Worm (Caenorhabditis elegans) whole organism, L4 larva: Measurements from ENCODE around the gene wrt-7.
A peak's percentile ranks its signal among the peaks of the same experiment; 100 is the strongest.

Source experiments
- F37D6.2 ChIP-seq: sonication (generic microtip); optimal IDR thresholded peaks from 2 replicates; lab custom pipeline; 2016; ENCODE audit warnings: mild to moderate bottlenecking, missing genetic modification characterization, missing compliant biosample characterization
- F49E8.2 ChIP-seq: sonication (generic microtip); optimal IDR thresholded peaks from 2 replicates; lab custom pipeline; 2016; ENCODE audit warnings: missing compliant biosample characterization, mild to moderate bottlenecking, missing genetic modification characterization, borderline replicate concordance
- aha-1 ChIP-seq: fragments of 150-350 bp; peaks from one replicate; lab custom pipeline; 2014; ENCODE audit warnings: missing biosample characterization, missing genetic modification characterization
- ama-1 ChIP-seq: fragments of 150-350 bp; optimal IDR thresholded peaks from 2 replicates; lab custom pipeline; 2014; ENCODE audit warnings: inconsistent platforms, mixed read lengths
- attf-4 ChIP-seq: sonication (generic microtip); optimal IDR thresholded peaks from 3 replicates; lab custom pipeline; 2017; ENCODE audit warnings: missing biosample characterization, missing genetic modification characterization
- ceh-28 ChIP-seq: fragments of 150-350 bp; optimal IDR thresholded peaks from 2 replicates; lab custom pipeline; 2014; ENCODE audit warnings: missing biosample characterization, missing genetic modification reagents, missing genetic modification characterization
- ceh-32 ChIP-seq: sonication (generic microtip); optimal IDR thresholded peaks from 2 replicates; lab custom pipeline; 2016; ENCODE audit warnings: mild to moderate bottlenecking, missing genetic modification characterization, missing compliant biosample characterization; ENCODE audit not compliant: poor library complexity
- ceh-82 ChIP-seq: sonication (generic microtip); optimal IDR thresholded peaks from 2 replicates; lab custom pipeline; 2017; ENCODE audit warnings: missing biosample characterization, missing genetic modification characterization
- ctbp-1 ChIP-seq: fragments of 200-800 bp; sonication (Bioruptor generic); IDR thresholded peaks from 2 replicates; pipeline ENCODE4 v1.3.6; 2022; ENCODE audit warnings: missing genetic modification reagents, missing genetic modification characterization, missing compliant biosample characterization
- daf-16 ChIP-seq, 3 experiments: sonication (generic microtip); optimal IDR thresholded peaks; 2 replicates each; lab custom pipeline; 2016 to 2017; ENCODE audit warnings: missing genetic modification characterization in 3 of 3, missing genetic modification reagents in 3 of 3, mild to moderate bottlenecking in 2 of 3, missing compliant biosample characterization in 2 of 3, missing biosample characterization in 1 of 3, moderate library complexity in 1 of 3
- dpl-1 ChIP-seq: fragments of 150-350 bp; optimal IDR thresholded peaks from 2 replicates; lab custom pipeline; 2014; ENCODE audit warnings: missing biosample characterization, missing genetic modification reagents, missing genetic modification characterization
- hif-1 ChIP-seq, 2 experiments: sonication (generic microtip); optimal IDR thresholded peaks; 2 replicates each; lab custom pipeline; 2016 to 2017; ENCODE audit warnings: missing compliant biosample characterization in 2 of 2, missing genetic modification characterization in 2 of 2, missing genetic modification reagents in 2 of 2, missing genotype in 2 of 2, mild to moderate bottlenecking in 1 of 2
- hlh-30 ChIP-seq: sonication (generic microtip); optimal IDR thresholded peaks from 2 replicates; lab custom pipeline; 2017; ENCODE audit warnings: antibody characterized with exemption, mild to moderate bottlenecking, missing genetic modification characterization, missing compliant biosample characterization; ENCODE audit not compliant: insufficient read depth
- jun-1 ChIP-seq: fragments of 150-350 bp; optimal IDR thresholded peaks from 2 replicates; lab custom pipeline; 2014; ENCODE audit warnings: missing biosample characterization, missing genetic modification reagents, missing genetic modification characterization
- lim-7 ChIP-seq: fragments of 200-800 bp; sonication (Bioruptor generic); IDR thresholded peaks from 2 replicates; pipeline ENCODE4 v1.3.6; 2022; ENCODE audit warnings: missing genetic modification characterization, missing compliant biosample characterization
- lin-1 ChIP-seq: fragments of 200-800 bp; sonication (Bioruptor generic); IDR thresholded peaks from 2 replicates; pipeline ENCODE4 v1.3.6; 2022; ENCODE audit warnings: missing genetic modification reagents, missing genetic modification characterization, missing compliant biosample characterization
- lin-15B ChIP-seq: fragments of 150-350 bp; sonication (generic microtip); optimal IDR thresholded peaks from 3 replicates; lab custom pipeline; 2014; ENCODE audit warnings: missing biosample characterization, missing genetic modification characterization
- lsy-2 ChIP-seq, 2 experiments: fragments of 150-350 bp in 1 of 2; sonication (generic microtip) in 1 of 2; optimal IDR thresholded peaks; 2 replicates each; lab custom pipeline; 2014 to 2017; ENCODE audit warnings: missing biosample characterization in 2 of 2, missing genetic modification characterization in 2 of 2
- mdl-1 ChIP-seq, 2 experiments: fragments of 150-350 bp in 1 of 2; sonication (generic microtip) in 1 of 2; optimal IDR thresholded peaks; 2 replicates each; lab custom pipeline; 2014 to 2017; ENCODE audit warnings: missing biosample characterization in 2 of 2, missing genetic modification characterization in 2 of 2
- mdt-29 ChIP-seq: fragments of 200-800 bp; sonication (Bioruptor generic); IDR thresholded peaks from 2 replicates; pipeline ENCODE4 v1.3.6; 2022; ENCODE audit warnings: missing genetic modification reagents, missing genetic modification characterization, missing compliant biosample characterization
- mxl-3 ChIP-seq: fragments of 200-800 bp; sonication (Bioruptor generic); optimal IDR thresholded peaks from 2 replicates; lab custom pipeline; 2018; ENCODE audit warnings: mild to moderate bottlenecking, missing genetic modification characterization, missing compliant biosample characterization
- nhr-10 ChIP-seq: fragments of 150-350 bp; optimal IDR thresholded peaks from 2 replicates; lab custom pipeline; 2014; ENCODE audit warnings: missing biosample characterization, missing genetic modification characterization
- nhr-111 ChIP-seq: fragments of 200-800 bp; sonication (Bioruptor generic); optimal IDR thresholded peaks from 2 replicates; lab custom pipeline; 2018; ENCODE audit warnings: mild to moderate bottlenecking, missing genetic modification characterization, missing compliant biosample characterization
- nhr-28 ChIP-seq: fragments of 150-350 bp; optimal IDR thresholded peaks from 2 replicates; lab custom pipeline; 2014; ENCODE audit warnings: missing biosample characterization, missing genetic modification characterization
- nhr-41 ChIP-seq: fragments of 200-800 bp; sonication (Bioruptor generic); IDR thresholded peaks from 2 replicates; pipeline ENCODE4 v1.3.6; 2022; ENCODE audit warnings: missing genetic modification reagents, missing genetic modification characterization, missing compliant biosample characterization
- pha-4 ChIP-seq, 2 experiments: fragments of 150-350 bp in 1 of 2; fragments of 200-800 bp in 1 of 2; sonication (Bioruptor generic) in 1 of 2; IDR thresholded peaks in 1 of 2; optimal IDR thresholded peaks in 1 of 2; 2 replicates each; pipeline versions ENCODE4 v1.3.6 to Lab custom; 2014 to 2022; ENCODE audit warnings: missing genetic modification characterization in 2 of 2, missing genetic modification reagents in 2 of 2, missing biosample characterization in 1 of 2, missing compliant biosample characterization in 1 of 2
- php-3 ChIP-seq: fragments of 200-800 bp; sonication (Bioruptor generic); IDR thresholded peaks from 2 replicates; pipeline ENCODE4 v1.3.6; 2022; ENCODE audit warnings: missing genetic modification reagents, missing genetic modification characterization, missing compliant biosample characterization
- rbr-2 ChIP-seq: sonication (generic microtip); optimal IDR thresholded peaks from 2 replicates; lab custom pipeline; 2016; ENCODE audit warnings: missing genotype, missing genetic modification characterization, missing compliant biosample characterization
- sdz-12 ChIP-seq: fragments of 200-800 bp; sonication (Bioruptor generic); optimal IDR thresholded peaks from 2 replicates; lab custom pipeline; 2018; ENCODE audit warnings: mild to moderate bottlenecking, missing genetic modification characterization, missing compliant biosample characterization
- unc-130 ChIP-seq: sonication (generic microtip); optimal IDR thresholded peaks from 2 replicates; lab custom pipeline; 2016; ENCODE audit warnings: missing genetic modification reagents, missing genetic modification characterization, missing compliant biosample characterization
- unc-62 ChIP-seq, 3 experiments: fragments of 150-350 bp in 1 of 3; sonication (generic microtip); optimal IDR thresholded peaks in 2 of 3; peaks in 1 of 3; 1 replicate in 1 of 3; 2 replicates in 2 of 3; lab custom pipeline; 2014 to 2017; ENCODE audit warnings: missing biosample characterization in 3 of 3, missing genetic modification characterization in 3 of 3, missing genetic modification reagents in 3 of 3, missing genotype in 1 of 3
- vab-7 ChIP-seq: fragments of 200-800 bp; sonication (Bioruptor generic); IDR thresholded peaks from 2 replicates; pipeline ENCODE4 v1.3.6; 2022; ENCODE audit warnings: missing genetic modification reagents, missing genetic modification characterization, missing compliant biosample characterization
- zag-1 ChIP-seq: fragments of 150-350 bp; optimal IDR thresholded peaks from 2 replicates; lab custom pipeline; 2014; ENCODE audit warnings: missing biosample characterization, missing genetic modification characterization
- zfp-3 ChIP-seq: fragments of 200-800 bp; sonication (Bioruptor generic); conservative IDR thresholded peaks from 2 replicates; pipeline ENCODE4 v1.3.6; 2022; ENCODE audit warnings: missing genetic modification reagents, missing genetic modification characterization, missing compliant biosample characterization
- zip-11 ChIP-seq: fragments of 200-800 bp; sonication (Bioruptor generic); IDR thresholded peaks from 2 replicates; pipeline ENCODE4 v1.3.6; 2022; ENCODE audit warnings: missing genetic modification characterization, missing compliant biosample characterization
- ztf-11 ChIP-seq: fragments of 150-350 bp; optimal IDR thresholded peaks from 2 replicates; lab custom pipeline; 2014; ENCODE audit warnings: missing biosample characterization, missing genetic modification characterization

wrt-7 gene

ce11 chrV:15315827-15316527, 21.3 kb downstream of the wrt-7 start, which contains the start of the genes srt-22 and nhr-246:
TSS of gene srt-22 (minus strand) at chrV:15315927.
TSS of gene nhr-246 (plus strand) at chrV:15316477.
- TF ChIP-seq daf-16 (GFP tag; optimal IDR thresholded peaks at IDR 0.05; lab: Kevin White, UChicago) (no peak), daf-16 (tag; optimal IDR thresholded peaks at IDR 0.05; lab: Kevin White, UChicago) (peak; percentile 90), nhr-41 (GFP tag; lab: Robert Waterston, UW) (no peak), ceh-32 (tag; lab: Kevin White, UChicago) (no peak), mdt-29 (GFP tag; lab: Robert Waterston, UW) (no peak), F37D6.2 (tag; lab: Kevin White, UChicago) (no peak)

DNA sequence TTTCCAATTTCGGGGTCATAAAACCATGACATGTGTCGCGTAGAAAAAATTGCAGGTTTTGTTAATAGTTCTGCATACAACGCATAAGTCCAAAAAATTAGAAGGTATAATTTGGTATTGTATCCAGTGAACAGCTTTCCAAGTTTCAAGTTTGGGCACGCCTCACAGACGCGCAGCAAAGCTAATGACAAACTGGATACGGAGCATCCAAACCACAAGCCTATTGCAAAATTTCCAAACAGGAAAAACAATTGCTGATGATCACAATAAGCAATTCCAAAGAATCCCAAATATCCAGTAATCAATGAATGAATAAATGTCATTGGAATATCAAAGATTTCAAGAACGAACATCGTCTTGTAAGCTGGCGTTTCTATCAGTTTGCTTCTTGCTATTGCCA, 23.8 kb downstream of the wrt-7 start:
- TF ChIP-seq lin-1 (GFP tag; lab: Robert Waterston, UW) (no peak), nhr-28 (tag; lab: Kevin White, UChicago) (no peak), zag-1 (tag; lab: Kevin White, UChicago) (no peak), unc-62 (GFP tag; optimal IDR thresholded peaks at IDR 0.05 in 1 of 2; lab: Kevin White, UChicago) (peak in 1 of 2 experiments; percentile 81), unc-62 (tag; optimal IDR thresholded peaks at IDR 0.05; lab: Kevin White, UChicago) (no peak), nhr-111 (GFP tag; lab: Kevin White, UChicago) (no peak), aha-1 (tag; lab: Kevin White, UChicago) (peak; percentile 69)

ce11 chrV:15310780-15311179, 26.5 kb downstream of the wrt-7 start, which contains the start of gene irld-62:
TSS of gene irld-62 (plus strand) at chrV:15311080.
- no peak for TF ChIP-seq hlh-30
- no peak for TF ChIP-seq ama-1 (lab: Kevin White, UChicago)
- TF ChIP-seq F49E8.2 (tag; lab: Kevin White, UChicago), result no peak
- TF ChIP-seq ceh-28 (tag; lab: Kevin White, UChicago), result no peak
- no peak for TF ChIP-seq ctbp-1 (GFP tag; lab: Robert Waterston, UW)
- TF ChIP-seq ztf-11, result no peak
- TF ChIP-seq rbr-2 (tag; lab: Kevin White, UChicago), result no peak
- TF ChIP-seq zip-11 (GFP tag; lab: Robert Waterston, UW), result no peak
- no peak for TF ChIP-seq jun-1 (tag; lab: Kevin White, UChicago)

DNA sequence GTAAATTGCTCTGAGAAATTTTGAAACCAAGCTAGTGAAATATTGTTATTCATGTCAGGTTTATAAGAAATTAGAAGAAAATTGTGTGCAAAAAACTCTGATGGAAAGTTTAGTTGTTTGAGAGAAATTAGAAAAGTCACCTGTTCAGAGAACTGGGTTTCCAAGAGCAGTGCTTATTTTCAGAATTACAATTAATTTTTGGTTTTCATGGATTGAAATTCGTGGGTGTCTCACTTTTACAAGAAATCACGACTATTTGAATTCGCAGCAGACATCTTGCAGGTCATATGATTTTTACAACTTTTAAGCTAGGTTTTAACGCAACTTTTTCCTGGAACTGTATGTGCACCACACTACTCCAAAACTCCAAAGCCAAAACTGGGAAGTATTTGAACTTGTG, 28.3 kb downstream of the wrt-7 start, which contains the start of gene srz-10:
TSS of gene srz-10 (minus strand) at position 88 of the 400 bp plus-strand sequence.
- TF ChIP-seq lim-7 (no peak), nhr-10 (tag; lab: Kevin White, UChicago) (no peak), vab-7 (GFP tag; lab: Robert Waterston, UW) (no peak), mxl-3 (no peak), ceh-82 (tag; lab: Kevin White, UChicago) (no peak), zfp-3 (no peak), sdz-12 (GFP tag; lab: Kevin White, UChicago) (no peak), php-3 (no peak), lin-15B (no peak)

ce11 chrV:15306745-15307144, 30.6 kb downstream of the wrt-7 start, which contains the start of gene T26H8.4:
TSS of gene T26H8.4 (minus strand) at chrV:15306845.
- no peak for TF ChIP-seq pha-4 (GFP tag; IDR thresholded peaks at IDR 0.05; lab: Robert Waterston, UW)
- TF ChIP-seq pha-4 (tag; optimal IDR thresholded peaks at IDR 0.05; lab: Kevin White, UChicago), result no peak
- no peak for TF ChIP-seq attf-4 (tag; lab: Kevin White, UChicago)
- TF ChIP-seq dpl-1 (GFP tag; lab: Kevin White, UChicago), result no peak
- TF ChIP-seq lsy-2 (tag; optimal IDR thresholded peaks at IDR 0.05; lab: Kevin White, UChicago), result no peak
- no peak for TF ChIP-seq mdt-29 (GFP tag; lab: Robert Waterston, UW)
- TF ChIP-seq hif-1 (tag; optimal IDR thresholded peaks at IDR 0.05; lab: Kevin White, UChicago), result no peak
- no peak for TF ChIP-seq unc-130 (GFP tag; lab: Kevin White, UChicago)
- TF ChIP-seq mdl-1 (tag; optimal IDR thresholded peaks at IDR 0.05; lab: Kevin White, UChicago), result no peak
- no peak for TF ChIP-seq ceh-32 (tag; lab: Kevin White, UChicago)
- TF ChIP-seq, all 104 proteins: peak for 0
